Worm (Caenorhabditis elegans) whole organism, mixed stage, embryonic: ENCODE results near the gene T24A6.20.
A peak's percentile ranks its signal among the peaks of the same experiment; 100 is the strongest.
"Not testable (repeated sequence)": the region's sequence is repeated elsewhere in the genome, so short reads cannot be mapped to it uniquely, and the experiment has no call there.

Experiments used
- M03D4.4 ChIP-seq: sonication (generic microtip); optimal IDR thresholded peaks from 2 replicates; lab custom pipeline; 2017; ENCODE audit warnings: mild to moderate bottlenecking, missing genetic modification characterization, missing compliant biosample characterization
- bed-3 ChIP-seq: fragments of 200-800 bp; sonication (Bioruptor generic); optimal IDR thresholded peaks from 3 replicates; lab custom pipeline; 2018; ENCODE audit warnings: mild to moderate bottlenecking, missing genetic modification characterization, moderate library complexity, missing compliant biosample characterization
- blmp-1 ChIP-seq: fragments of 150-350 bp; optimal IDR thresholded peaks from 2 replicates; lab custom pipeline; 2014; ENCODE audit warnings: missing biosample characterization, missing genetic modification characterization
- ceh-39 ChIP-seq: fragments of 150-350 bp; optimal IDR thresholded peaks from 2 replicates; lab custom pipeline; 2014; ENCODE audit warnings: missing biosample characterization, missing genetic modification characterization
- ceh-43 ChIP-seq: fragments of 200-800 bp; sonication (Bioruptor generic); optimal IDR thresholded peaks from 2 replicates; lab custom pipeline; 2018; ENCODE audit warnings: mild to moderate bottlenecking, missing genetic modification characterization, moderate library complexity, missing compliant biosample characterization
- ceh-83 ChIP-seq: fragments of 200-800 bp; sonication (Bioruptor generic); optimal IDR thresholded peaks from 2 replicates; lab custom pipeline; 2018; ENCODE audit warnings: mild to moderate bottlenecking, missing genetic modification characterization, missing compliant biosample characterization
- ces-1 ChIP-seq: fragments of 150-350 bp; optimal IDR thresholded peaks from 2 replicates; lab custom pipeline; 2014; ENCODE audit warnings: missing biosample characterization, missing genetic modification reagents, missing genetic modification characterization
- cnd-1 ChIP-seq: fragments of 200-800 bp; sonication (Bioruptor generic); optimal IDR thresholded peaks from 2 replicates; lab custom pipeline; 2018; ENCODE audit warnings: mild to moderate bottlenecking, missing genetic modification characterization, missing compliant biosample characterization
- elt-1 ChIP-seq: sonication (generic microtip); optimal IDR thresholded peaks from 2 replicates; lab custom pipeline; 2017; ENCODE audit warnings: missing genetic modification characterization, mild to moderate bottlenecking, missing compliant biosample characterization, antibody characterized with exemption, moderate library complexity, borderline replicate concordance; ENCODE audit not compliant: insufficient read depth
- elt-3 ChIP-seq: fragments of 150-350 bp; optimal IDR thresholded peaks from 2 replicates; lab custom pipeline; 2014; ENCODE audit warnings: missing biosample characterization, missing genetic modification characterization
- hlh-1 ChIP-seq: fragments of 150-350 bp; optimal IDR thresholded peaks from 2 replicates; lab custom pipeline; 2014; ENCODE audit warnings: missing biosample characterization, missing genetic modification reagents, missing genetic modification characterization
- lin-13 ChIP-seq: fragments of 150-350 bp; optimal IDR thresholded peaks from 2 replicates; lab custom pipeline; 2014; ENCODE audit warnings: missing biosample characterization, missing genetic modification characterization
- lin-32 ChIP-seq: fragments of 200-800 bp; sonication (Bioruptor generic); optimal IDR thresholded peaks from 2 replicates; lab custom pipeline; 2018; ENCODE audit warnings: mild to moderate bottlenecking, missing genetic modification characterization, missing compliant biosample characterization
- lsy-2 ChIP-seq: fragments of 150-350 bp; optimal IDR thresholded peaks from 2 replicates; lab custom pipeline; 2014; ENCODE audit warnings: missing biosample characterization, missing genetic modification characterization
- mab-5 ChIP-seq: fragments of 150-350 bp; optimal IDR thresholded peaks from 2 replicates; lab custom pipeline; 2014; ENCODE audit warnings: missing biosample characterization, missing genetic modification characterization
- mep-1 ChIP-seq: fragments of 150-350 bp; optimal IDR thresholded peaks from 2 replicates; lab custom pipeline; 2017; ENCODE audit warnings: missing biosample characterization, missing genetic modification reagents, missing genetic modification characterization, inconsistent platforms
- mls-2 ChIP-seq: sonication (generic microtip); optimal IDR thresholded peaks from 2 replicates; lab custom pipeline; 2016; ENCODE audit warnings: mild to moderate bottlenecking, missing genetic modification characterization, moderate library complexity, missing compliant biosample characterization
- nhr-12 ChIP-seq: fragments of 150-350 bp; optimal IDR thresholded peaks from 2 replicates; lab custom pipeline; 2014; ENCODE audit warnings: missing biosample characterization, missing genetic modification characterization
- nhr-2 ChIP-seq: fragments of 150-350 bp; optimal IDR thresholded peaks from 2 replicates; lab custom pipeline; 2014; ENCODE audit warnings: missing biosample characterization, missing genetic modification characterization
- nhr-28 ChIP-seq: fragments of 150-350 bp; optimal IDR thresholded peaks from 2 replicates; lab custom pipeline; 2014; ENCODE audit warnings: missing biosample characterization, missing genetic modification characterization
- pha-4 ChIP-seq: fragments of 150-350 bp; optimal IDR thresholded peaks from 2 replicates; lab custom pipeline; 2018; ENCODE audit warnings: missing biosample characterization, missing genetic modification reagents, missing genetic modification characterization
- snpc-4 ChIP-seq: fragments of 150-350 bp; optimal IDR thresholded peaks from 2 replicates; lab custom pipeline; 2014; ENCODE audit warnings: missing biosample characterization, missing genetic modification characterization
- sptf-1 ChIP-seq: sonication (generic microtip); optimal IDR thresholded peaks from 2 replicates; lab custom pipeline; 2017; ENCODE audit warnings: mild to moderate bottlenecking, missing genetic modification characterization, moderate library complexity, missing compliant biosample characterization
- tbx-8 ChIP-seq: fragments of 200-800 bp; sonication (Bioruptor generic); optimal IDR thresholded peaks from 2 replicates; lab custom pipeline; 2018; ENCODE audit warnings: mild to moderate bottlenecking, missing genetic modification characterization, moderate library complexity, missing compliant biosample characterization
- unc-120 ChIP-seq: sonication (generic microtip); optimal IDR thresholded peaks from 2 replicates; lab custom pipeline; 2017; ENCODE audit warnings: missing genetic modification characterization, missing compliant biosample characterization; ENCODE audit not compliant: poor library complexity, severe bottlenecking
- unc-39 ChIP-seq: fragments of 150-350 bp; optimal IDR thresholded peaks from 2 replicates; lab custom pipeline; 2014; ENCODE audit warnings: missing biosample characterization, missing genetic modification characterization
- unc-62 ChIP-seq: fragments of 150-350 bp; optimal IDR thresholded peaks from 2 replicates; lab custom pipeline; 2014; ENCODE audit warnings: missing biosample characterization, missing genetic modification reagents, missing genetic modification characterization
- zip-8 ChIP-seq: fragments of 150-350 bp; optimal IDR thresholded peaks from 2 replicates; lab custom pipeline; 2014; ENCODE audit warnings: missing biosample characterization, missing genetic modification characterization
- ztf-11 ChIP-seq: fragments of 150-350 bp; optimal IDR thresholded peaks from 2 replicates; lab custom pipeline; 2014; ENCODE audit warnings: missing biosample characterization, missing genetic modification characterization

The T24A6.20 gene

ce11 chrV:3552740-3553469, at the start of gene T24A6.20:
T24A6.20 (plus strand) TSS chrV:3553134.
- no peak for TF ChIP-seq blmp-1 (tag; lab: Kevin White, UChicago)
- peak; percentile 5 for TF ChIP-seq ceh-39

ce11 chrV:3505745-3506144, 47.2 kb upstream of the T24A6.20 start:
- no peak for TF ChIP-seq bed-3 (GFP tag; lab: Kevin White, UChicago)
- no peak for TF ChIP-seq ceh-83 (GFP tag; lab: Kevin White, UChicago)
- TF ChIP-seq ceh-39, result no peak
- TF ChIP-seq ces-1, result no peak
- no peak for TF ChIP-seq cnd-1 (tag; lab: Kevin White, UChicago)
- no peak for TF ChIP-seq mls-2 (tag; lab: Kevin White, UChicago)
- no peak for TF ChIP-seq unc-120 (tag; lab: Kevin White, UChicago)
- no peak for TF ChIP-seq pha-4
- no peak for TF ChIP-seq ztf-11
- TF ChIP-seq nhr-12 (tag; lab: Kevin White, UChicago), result no peak
- no peak for TF ChIP-seq lsy-2 (tag; lab: Kevin White, UChicago)
- TF ChIP-seq lin-13, result no peak
- no peak for TF ChIP-seq nhr-28 (tag; lab: Kevin White, UChicago)
- TF ChIP-seq lin-32 (GFP tag; lab: Kevin White, UChicago), result no peak
- TF ChIP-seq unc-62 (GFP tag; lab: Kevin White, UChicago), result no peak

ce11 chrV:3506252-3506651, 46.7 kb upstream of the T24A6.20 start, which contains the start of gene ugt-64:
ugt-64 (minus strand) TSS chrV:3506352.
- TF ChIP-seq snpc-4; M03D4.4 (tag; lab: Kevin White, UChicago); ztf-11: not testable (repeated sequence)
- TF ChIP-seq, all 35 proteins: peak for 0; not testable (repeated sequence) for 35

ce11 chrV:3507691-3508090, 45.2 kb upstream of the T24A6.20 start, which contains the start of gene str-225:
str-225 (plus strand) TSS chrV:3507822.
- TF ChIP-seq ceh-83 (GFP tag; lab: Kevin White, UChicago), result no peak
- no peak for TF ChIP-seq ztf-11
- TF ChIP-seq lsy-2 (tag; lab: Kevin White, UChicago), result no peak
- no peak for TF ChIP-seq nhr-2 (tag; lab: Kevin White, UChicago)
- no peak for TF ChIP-seq unc-39 (tag; lab: Kevin White, UChicago)
- TF ChIP-seq mep-1 (tag; lab: Kevin White, UChicago), result no peak
- no peak for TF ChIP-seq unc-120 (tag; lab: Kevin White, UChicago)
- TF ChIP-seq elt-3 (tag; lab: Kevin White, UChicago), result no peak

ce11 chrV:3509878-3510277, 43.1 kb upstream of the T24A6.20 start, which contains the start of gene str-228:
str-228 (plus strand) TSS chrV:3510178.
- TF ChIP-seq pha-4, result no peak
- no peak for TF ChIP-seq nhr-28 (tag; lab: Kevin White, UChicago)
- TF ChIP-seq hlh-1 (tag; lab: Kevin White, UChicago), result no peak
- no peak for TF ChIP-seq bed-3 (GFP tag; lab: Kevin White, UChicago)
- no peak for TF ChIP-seq unc-120 (tag; lab: Kevin White, UChicago)
- TF ChIP-seq nhr-12 (tag; lab: Kevin White, UChicago), result no peak
- no peak for TF ChIP-seq mab-5 (tag; lab: Kevin White, UChicago)
- no peak for TF ChIP-seq elt-1 (tag; lab: Kevin White, UChicago)
- TF ChIP-seq M03D4.4 (tag; lab: Kevin White, UChicago), result no peak
- TF ChIP-seq sptf-1 (tag; lab: Kevin White, UChicago), result no peak
- TF ChIP-seq cnd-1 (tag; lab: Kevin White, UChicago), result no peak
- TF ChIP-seq ceh-43, result no peak
- TF ChIP-seq elt-3 (tag; lab: Kevin White, UChicago), result no peak
- TF ChIP-seq tbx-8 (GFP tag; lab: Kevin White, UChicago), result no peak
- no peak for TF ChIP-seq mls-2 (tag; lab: Kevin White, UChicago)
- TF ChIP-seq zip-8 (tag; lab: Kevin White, UChicago), result no peak
